Fruit fly (Drosophila melanogaster) S2 (cell line): Measurements from ENCODE around the gene Drsl6.

ENCODE experiments used
- CG8478 ChIP-seq: fragments of >200 bp; optimal IDR thresholded peaks from 2 replicates; lab custom pipeline; 2018
- CTCF ChIP-seq, 2 experiments: fragments of >200 bp; optimal IDR thresholded peaks; 2 replicates each; lab custom pipeline; 2018

dm6 chr3L:3377965-3378292 is 41.7 kb upstream of the Drsl6 start, which contains the start of gene Ids:
- TF ChIP-seq CTCF (optimal IDR thresholded peaks at IDR 0.05; lab: Kevin White, UChicago) (no peak), CG8478 (no peak)
